Fruit fly (Drosophila melanogaster) whole organism, embryonic: Measurements from ENCODE around the gene CG7149.
"Not testable (repeated sequence)": the region's sequence is repeated elsewhere in the genome, so short reads cannot be mapped to it uniquely, and the experiment has no call there.

Source experiments
- Asciz ChIP-seq: fragments of 200-800 bp; sonication (Bioruptor generic); optimal IDR thresholded peaks from 2 replicates; lab custom pipeline; 2017; ENCODE audit warnings: missing biosample characterization, mild to moderate bottlenecking, missing genetic modification characterization, missing genetic modification reagents
- CG11456 ChIP-seq: fragments of 200-800 bp; sonication (Bioruptor generic); IDR thresholded peaks from 3 replicates; pipeline ENCODE4 v1.3.6; 2022; ENCODE audit warnings: missing biosample characterization, missing genetic modification characterization
- CG12155 ChIP-seq: fragments of 200-800 bp; sonication (Bioruptor generic); optimal IDR thresholded peaks from 3 replicates; lab custom pipeline; 2016; ENCODE audit warnings: missing biosample characterization, missing genetic modification characterization
- CG12769 ChIP-seq: fragments of 200-800 bp; sonication (Bioruptor generic); optimal IDR thresholded peaks from 2 replicates; lab custom pipeline; 2019; ENCODE audit warnings: missing biosample characterization, mild to moderate bottlenecking, missing genetic modification characterization, moderate library complexity
- CG33557 ChIP-seq: fragments of 200-800 bp; sonication (Bioruptor generic); optimal IDR thresholded peaks from 2 replicates; lab custom pipeline; 2019; ENCODE audit warnings: missing biosample characterization, mild to moderate bottlenecking, missing genetic modification characterization, moderate library complexity
- CG4820 ChIP-seq: fragments of 200-800 bp; sonication (Bioruptor generic); optimal IDR thresholded peaks from 3 replicates; lab custom pipeline; 2016; ENCODE audit warnings: missing biosample characterization, missing genetic modification characterization
- Dek ChIP-seq: fragments of 200-800 bp; sonication (Bioruptor generic); optimal IDR thresholded peaks from 3 replicates; lab custom pipeline; 2019; ENCODE audit warnings: missing biosample characterization, mild to moderate bottlenecking, missing genetic modification characterization, moderate library complexity
- Dref ChIP-seq: fragments of 200-800 bp; sonication (Bioruptor generic); IDR thresholded peaks from 2 replicates; pipeline ENCODE4 v1.3.6; 2022; ENCODE audit warnings: missing biosample characterization, missing genetic modification characterization
- Sry-δ ChIP-seq: fragments of 200-800 bp; sonication (Bioruptor generic); optimal IDR thresholded peaks from 2 replicates; lab custom pipeline; 2016; ENCODE audit warnings: missing biosample characterization, missing genetic modification characterization
- btn ChIP-seq: fragments of 200-800 bp; sonication (Bioruptor generic); optimal IDR thresholded peaks from 2 replicates; lab custom pipeline; 2016; ENCODE audit warnings: missing biosample characterization, missing genetic modification characterization
- rib ChIP-seq: fragments of 200-800 bp; sonication (Bioruptor generic); IDR thresholded peaks from 2 replicates; pipeline ENCODE4 v1.3.6; 2022; ENCODE audit warnings: missing biosample characterization, missing genetic modification characterization
- sc ChIP-seq, 3 experiments: fragments of >200 bp in 2 of 3; fragments of 200-800 bp in 1 of 3; sonication (Bioruptor generic) in 1 of 3; optimal IDR thresholded peaks; 2 replicates in 2 of 3; 3 replicates in 1 of 3; lab custom pipeline; 2017; ENCODE audit warnings: mild to moderate bottlenecking in 1 of 3, missing biosample characterization in 1 of 3, missing genetic modification characterization in 1 of 3, missing genetic modification reagents in 1 of 3
- shn ChIP-seq: fragments of 200-800 bp; sonication (Bioruptor generic); optimal IDR thresholded peaks from 3 replicates; lab custom pipeline; 2016; ENCODE audit warnings: missing biosample characterization, missing genetic modification characterization
- stc ChIP-seq: fragments of 200-800 bp; sonication (Bioruptor generic); IDR thresholded peaks from 2 replicates; pipeline ENCODE4 v1.3.6; 2022; ENCODE audit warnings: missing biosample characterization, missing genetic modification characterization
- wdn ChIP-seq: fragments of 200-800 bp; sonication (Bioruptor generic); IDR thresholded peaks from 2 replicates; pipeline ENCODE4 v1.3.6; 2022; ENCODE audit warnings: missing biosample characterization, missing genetic modification characterization

CG7149 gene

DNA sequence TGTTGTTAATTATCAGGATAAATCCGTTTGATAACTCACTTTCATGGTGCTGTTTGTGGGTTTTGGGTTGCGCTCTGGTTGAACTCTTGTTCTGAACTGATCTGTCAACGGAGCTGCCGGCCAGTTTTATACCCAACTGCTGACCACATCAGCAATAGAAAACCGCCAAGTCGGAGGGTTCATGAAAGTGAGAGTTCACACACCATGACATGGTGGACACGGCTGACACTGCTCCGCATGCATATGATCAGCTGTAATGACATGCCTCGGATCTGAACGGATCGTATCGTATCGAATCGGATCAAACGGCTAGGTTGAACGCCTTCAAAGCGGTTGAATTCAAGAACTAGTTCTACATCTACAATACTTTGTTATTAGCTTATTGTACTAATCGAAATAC is 48.9 kb downstream of the CG7149 start, which contains the start of gene Acp1:
Gene Acp1 (minus strand): TSS at position 101 of the 400 bp plus-strand sequence.
- TF ChIP-seq CG12155 (GFP tag; lab: Kevin White, UChicago) = no peak
- TF ChIP-seq Asciz (GFP tag; lab: Kevin White, UChicago) = no peak
- TF ChIP-seq CG4820 (GFP tag; lab: Kevin White, UChicago) = no peak
- TF ChIP-seq Dref (GFP tag; lab: Robert Waterston, UW) = no peak
- TF ChIP-seq CG12769 = no peak
- no peak for TF ChIP-seq rib (GFP tag; lab: Robert Waterston, UW)
- TF ChIP-seq sc (optimal IDR thresholded peaks at IDR 0.05; lab: Kevin White, UChicago) = no peak
- no peak for TF ChIP-seq sc (GFP tag; optimal IDR thresholded peaks at IDR 0.05; lab: Kevin White, UChicago)
- TF ChIP-seq Dek = no peak
- no peak for TF ChIP-seq CG33557 (GFP tag; lab: Kevin White, UChicago)
- TF ChIP-seq Sry-δ (GFP tag; lab: Kevin White, UChicago) = no peak
- no peak for TF ChIP-seq stc
- no peak for TF ChIP-seq CG11456 (GFP tag; lab: Robert Waterston, UW)

DNA sequence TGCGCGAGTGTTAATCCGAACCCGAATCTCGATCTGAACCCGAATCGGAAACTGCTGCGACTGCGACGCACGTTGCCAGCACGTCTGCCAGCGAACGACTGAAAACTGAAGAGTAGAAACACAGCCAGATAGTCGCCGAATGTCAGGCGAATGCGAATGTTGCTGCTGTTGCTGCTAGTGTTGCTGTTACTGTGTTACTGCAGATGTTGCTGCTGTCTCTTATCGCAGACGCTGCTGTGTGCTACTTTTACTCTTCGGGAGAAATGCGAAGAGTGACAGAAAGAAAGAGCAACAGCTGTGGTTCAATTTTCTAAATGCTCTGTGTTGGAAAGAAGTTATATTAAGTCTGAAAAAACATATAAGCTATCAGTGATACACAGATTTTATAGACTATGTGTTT is 51.6 kb downstream of the CG7149 start, which contains the start of gene CG31904:
Gene CG31904 (minus strand): TSS at position 101 of the 400 bp plus-strand sequence.
- not testable (repeated sequence) for TF ChIP-seq btn (GFP tag; lab: Kevin White, UChicago); wdn (GFP tag; lab: Robert Waterston, UW); shn
